Fruit fly (Drosophila melanogaster): ENCODE results near the gene ImpL2.

ImpL2 gene

dm6 chr3L:4269920-4270319 is 34.0 kb upstream of the ImpL2 start (continued):
- peak; percentile 45 for TF ChIP-seq CG9817 (tag; optimal IDR thresholded peaks at IDR 0.05)
- no peak for TF ChIP-seq Trl (optimal IDR thresholded peaks at IDR 0.05)
- TF ChIP-seq Trl (GFP tag; optimal IDR thresholded peaks at IDR 0.05) = no peak
- no peak for TF ChIP-seq her (GFP tag; optimal IDR thresholded peaks at IDR 0.05)
- peak; percentile 60 for TF ChIP-seq Nf-YB (GFP tag; optimal IDR thresholded peaks at IDR 0.05)
- peak; percentile 85 for TF ChIP-seq dmrt99B (tag; optimal IDR thresholded peaks at IDR 0.05)
- no peak for TF ChIP-seq Hey (tag; optimal IDR thresholded peaks at IDR 0.05)
- TF ChIP-seq Kr (GFP tag; optimal IDR thresholded peaks at IDR 0.05) = no peak
- TF ChIP-seq inv (GFP tag; IDR thresholded peaks at IDR 0.05; ENCODE audit: partially characterized antibody) = no peak
- TF ChIP-seq sc (optimal IDR thresholded peaks at IDR 0.05) = no peak
- TF ChIP-seq sc (GFP tag; optimal IDR thresholded peaks at IDR 0.05) = peak; percentile 44
- TF ChIP-seq unpg (GFP tag; optimal IDR thresholded peaks at IDR 0.05) = peak; percentile 81
- TF ChIP-seq D (optimal IDR thresholded peaks at IDR 0.05) = no peak
- peak; percentile 71 for TF ChIP-seq D (GFP tag; optimal IDR thresholded peaks at IDR 0.05)
- no peak for TF ChIP-seq TFAM (GFP tag; optimal IDR thresholded peaks at IDR 0.05)
- TF ChIP-seq ato (GFP tag; IDR thresholded peaks at IDR 0.05; ENCODE audit: partially characterized antibody) = no peak
- TF ChIP-seq CG11723 (GFP tag; optimal IDR thresholded peaks at IDR 0.05) = peak; percentile 41
- TF ChIP-seq CG15011 (GFP tag; optimal IDR thresholded peaks at IDR 0.05) = peak; percentile 42
- no peak for TF ChIP-seq Poxn (GFP tag; IDR thresholded peaks at IDR 0.05)
- peak; percentile 59; the same call in 2 of the 3 replicates for TF ChIP-seq so (GFP tag; IDR thresholded peaks at IDR 0.05)
- peak; percentile 68 for TF ChIP-seq Nf-YC (tag; optimal IDR thresholded peaks at IDR 0.05)
- no peak for TF ChIP-seq CG1832 (GFP tag; optimal IDR thresholded peaks at IDR 0.05)
- TF ChIP-seq cad (GFP tag; optimal IDR thresholded peaks at IDR 0.05) = no peak
- TF ChIP-seq tin (GFP tag; optimal IDR thresholded peaks at IDR 0.05) = peak; percentile 44
- TF ChIP-seq CG9215 (GFP tag; IDR thresholded peaks at IDR 0.05) = peak; percentile 25; the same call in 1 of the 2 replicates
- TF ChIP-seq CG2889 (GFP tag; IDR thresholded peaks at IDR 0.05) = 0 out of 3 replicates have a peak, but pooled peaks have one; percentile 31
- peak; percentile 66 for TF ChIP-seq CG10209 (GFP tag; optimal IDR thresholded peaks at IDR 0.05)
- peak; percentile 60 for TF ChIP-seq CG12219 (GFP tag; optimal IDR thresholded peaks at IDR 0.05)
- no peak for TF ChIP-seq Gsc (GFP tag; IDR thresholded peaks at IDR 0.05)
- TF ChIP-seq Dfd (GFP tag; optimal IDR thresholded peaks at IDR 0.05) = no peak
- TF ChIP-seq GATAe (GFP tag; conservative IDR thresholded peaks at IDR 0.05) = no peak
- no peak for TF ChIP-seq Atf3 (GFP tag; optimal IDR thresholded peaks at IDR 0.05)
- TF ChIP-seq CG6689 (GFP tag; IDR thresholded peaks at IDR 0.05) = peak; percentile 77
- TF ChIP-seq sens (GFP tag) = peak; percentile 55
- TF ChIP-seq CG4820 (GFP tag; optimal IDR thresholded peaks at IDR 0.05) = peak; percentile 11
- TF ChIP-seq pfk (GFP tag; optimal IDR thresholded peaks at IDR 0.05) = no peak
- peak; percentile 38; the same call in 1 of the 3 replicates for TF ChIP-seq CG7357 (GFP tag; IDR thresholded peaks at IDR 0.05)
- no peak; the same call in 1 of the 2 replicates for TF ChIP-seq sisA (GFP tag; IDR thresholded peaks at IDR 0.05)
- TF ChIP-seq CG32532 (GFP tag; IDR thresholded peaks at IDR 0.05) = peak; percentile 43; the same call in 1 of the 2 replicates
- no peak for TF ChIP-seq jumu (GFP tag; optimal IDR thresholded peaks at IDR 0.05)
- TF ChIP-seq Bgb (GFP tag; IDR thresholded peaks at IDR 0.05; ENCODE audit: partially characterized antibody) = no peak
- peak; percentile 65 for TF ChIP-seq Abd-B (GFP tag; optimal IDR thresholded peaks at IDR 0.05)
- no peak for TF ChIP-seq dan (GFP tag; IDR thresholded peaks at IDR 0.05)
- peak; percentile 77 for TF ChIP-seq lab (GFP tag; optimal IDR thresholded peaks at IDR 0.05)
- TF ChIP-seq CG9437 (GFP tag; optimal IDR thresholded peaks at IDR 0.05) = peak; percentile 52
- peak; percentile 43 for TF ChIP-seq Vsx1 (GFP tag; optimal IDR thresholded peaks at IDR 0.05)
- no peak for TF ChIP-seq ems (GFP tag; optimal IDR thresholded peaks at IDR 0.05)
- TF ChIP-seq CG7372 (GFP tag; IDR thresholded peaks at IDR 0.05) = peak; percentile 47; the same call in 1 of the 2 replicates
- TF ChIP-seq dimm (GFP tag; IDR thresholded peaks at IDR 0.05) = no peak
- no peak for TF ChIP-seq CG42726 (GFP tag; IDR thresholded peaks at IDR 0.05; ENCODE audit: partially characterized antibody)
- TF ChIP-seq CG32767 (GFP tag; IDR thresholded peaks at IDR 0.05) = peak; percentile 75; the same call in 1 of the 2 replicates
- peak; percentile 86 for TF ChIP-seq CG31441 (GFP tag; IDR thresholded peaks at IDR 0.05)

Measured in whole organism, embryonic.